Worm (Caenorhabditis elegans): ENCODE measurements around the gene msp-32.
A peak's percentile ranks its signal among the peaks of the same experiment; 100 is the strongest.
"Not testable (repeated sequence)": the region's sequence is repeated elsewhere in the genome, so short reads cannot be mapped to it uniquely, and the experiment has no call there.

msp-32 gene

ce11 chrII:4914214-4914613 is 15.6 kb downstream of the msp-32 start, which contains the start of gene R05F9.11 (continued):
- TF ChIP-seq madf-10 (tag; optimal IDR thresholded peaks at IDR 0.05) (no peak), attf-6 (GFP tag; IDR thresholded peaks at IDR 0.05) (no peak), lsy-27 (tag; optimal IDR thresholded peaks at IDR 0.05; ENCODE audit: borderline replicate concordance, insufficient read depth) (no peak), K12H6.12 (tag; optimal IDR thresholded peaks at IDR 0.05) (no peak), athp-1 (tag; optimal IDR thresholded peaks at IDR 0.05) (no peak), T07F8.4 (tag; optimal IDR thresholded peaks at IDR 0.05) (no peak), Y56A3A.18 (GFP tag; IDR thresholded peaks at IDR 0.05) (no peak), ztf-6 (GFP tag; IDR thresholded peaks at IDR 0.05) (no peak), C06A6.2 (GFP tag; conservative IDR thresholded peaks at IDR 0.05) (no peak), bed-2 (GFP tag; IDR thresholded peaks at IDR 0.05) (no peak), B0019.2 (GFP tag; conservative IDR thresholded peaks at IDR 0.05) (no peak), F52B5.7 (tag; optimal IDR thresholded peaks at IDR 0.05) (no peak), repo-1 (tag; optimal IDR thresholded peaks at IDR 0.05) (no peak), madf-3 (GFP tag; IDR thresholded peaks at IDR 0.05) (no peak), rcor-1 (GFP tag; IDR thresholded peaks at IDR 0.05) (0 out of 2 replicates have a peak, but pooled peaks have one; percentile 11), lsl-1 (GFP tag; optimal IDR thresholded peaks at IDR 0.05) (peak; percentile 94), B0035.1 (tag; optimal IDR thresholded peaks at IDR 0.05) (no peak), lir-1 (GFP tag; conservative IDR thresholded peaks at IDR 0.05) (no peak), unc-62 (GFP tag; optimal IDR thresholded peaks at IDR 0.05) (no peak), madf-8 (GFP tag; conservative IDR thresholded peaks at IDR 0.05) (peak; percentile 87), T26A5.8 (tag; optimal IDR thresholded peaks at IDR 0.05) (no peak), egl-18 (GFP tag; IDR thresholded peaks at IDR 0.05) (no peak), lin-40 (tag; optimal IDR thresholded peaks at IDR 0.05) (no peak), lin-54 (GFP tag; optimal IDR thresholded peaks at IDR 0.05) (peak; percentile 45), ceh-40 (GFP tag; IDR thresholded peaks at IDR 0.05) (no peak), cebp-2 (GFP tag; IDR thresholded peaks at IDR 0.05) (no peak), nfyb-1 (GFP tag; IDR thresholded peaks at IDR 0.05) (no peak), nhr-80 (tag; optimal IDR thresholded peaks at IDR 0.05) (no peak), hmg-20 (GFP tag; IDR thresholded peaks at IDR 0.05) (no peak), D2030.7 (GFP tag; IDR thresholded peaks at IDR 0.05) (peak; percentile 66), ceh-100 (GFP tag; IDR thresholded peaks at IDR 0.05) (no peak), ceh-27 (GFP tag; optimal IDR thresholded peaks at IDR 0.05) (no peak), ztf-28 (GFP tag; IDR thresholded peaks at IDR 0.05) (no peak), Y53F4B.3 (GFP tag; IDR thresholded peaks at IDR 0.05) (no peak)

ce11 chrII:4915572-4915971 is 16.9 kb downstream of the msp-32 start:
- TF ChIP-seq zfh-2 (GFP tag; conservative IDR thresholded peaks at IDR 0.05), result no peak
- no peak for TF ChIP-seq rec-8 (tag; optimal IDR thresholded peaks at IDR 0.05)
- TF ChIP-seq unc-62 (GFP tag; optimal IDR thresholded peaks at IDR 0.05), result no peak
- TF ChIP-seq bed-2 (GFP tag; IDR thresholded peaks at IDR 0.05), result no peak
- no peak for TF ChIP-seq bed-1 (GFP tag; IDR thresholded peaks at IDR 0.05)
- no peak for TF ChIP-seq xnd-1 (tag; optimal IDR thresholded peaks at IDR 0.05)
- no peak for TF ChIP-seq Y56A3A.18 (GFP tag; IDR thresholded peaks at IDR 0.05)

ce11 chrII:4916462-4916861 is 17.8 kb downstream of the msp-32 start, which contains the start of gene msp-31:
Gene msp-31, minus strand, starts transcription at chrII:4916562.
- not testable (repeated sequence) for TF ChIP-seq ztf-3 (GFP tag; optimal IDR thresholded peaks at IDR 0.05); ceh-100 (GFP tag; IDR thresholded peaks at IDR 0.05); F55B11.4 (tag; optimal IDR thresholded peaks at IDR 0.05; ENCODE audit: borderline replicate concordance, insufficient read depth)
